Worm (Caenorhabditis elegans) whole organism, L4 larva: ENCODE data around the gene arrd-16.

Experiments used
- lin-15B ChIP-seq: fragments of 150-350 bp; sonication (generic microtip); optimal IDR thresholded peaks from 3 replicates; lab custom pipeline; 2014; ENCODE audit warnings: missing biosample characterization, missing genetic modification characterization
- pqm-1 ChIP-seq: sonication (generic microtip); optimal IDR thresholded peaks from 2 replicates; lab custom pipeline; 2017; ENCODE audit warnings: missing biosample characterization, missing genetic modification characterization

- TF ChIP-seq lin-15B (no peak), pqm-1 (no peak)
Observed at ce11 chrIII:12495594-12496096, 11.1 kb downstream of the arrd-16 start, which contains the start of the genes Y111B2A.1 and Y111B2A.2.
